Fruit fly (Drosophila melanogaster) whole organism, embryonic: Measurements from ENCODE around the gene Pc.

Experiments used
- Adf1 ChIP-seq: fragments of 200-800 bp; sonication (Bioruptor generic); IDR thresholded peaks from 2 replicates; pipeline ENCODE4 v1.3.6; 2022; ENCODE audit warnings: missing biosample characterization, missing genetic modification characterization
- Awh ChIP-seq: fragments of 200-800 bp; sonication (Bioruptor generic); IDR thresholded peaks from 2 replicates; pipeline ENCODE4, ENCODE4 v1.3.6; 2022; ENCODE audit warnings: missing biosample characterization, missing genetic modification characterization
- CG10431 ChIP-seq: fragments of 200-800 bp; sonication (Bioruptor generic); optimal IDR thresholded peaks from 3 replicates; lab custom pipeline; 2018; ENCODE audit warnings: missing biosample characterization, mild to moderate bottlenecking, missing genetic modification characterization
- CG10565 ChIP-seq: fragments of 200-800 bp; sonication (Bioruptor generic); optimal IDR thresholded peaks from 3 replicates; lab custom pipeline; 2016; ENCODE audit warnings: missing biosample characterization, mild to moderate bottlenecking, missing genetic modification characterization
- CG11398 ChIP-seq: fragments of 200-800 bp; sonication (Bioruptor generic); optimal IDR thresholded peaks from 2 replicates; lab custom pipeline; 2016; ENCODE audit warnings: missing biosample characterization, missing genetic modification characterization
- CG12104 ChIP-seq: fragments of 200-800 bp; sonication (Bioruptor generic); optimal IDR thresholded peaks from 3 replicates; lab custom pipeline; 2016; ENCODE audit warnings: missing biosample characterization, missing genetic modification characterization
- CG12942 ChIP-seq: fragments of 200-800 bp; sonication (Bioruptor generic); optimal IDR thresholded peaks from 3 replicates; lab custom pipeline; 2016; ENCODE audit warnings: missing biosample characterization, missing genetic modification characterization
- CG13296 ChIP-seq: fragments of 200-800 bp; sonication (Bioruptor generic); optimal IDR thresholded peaks from 3 replicates; lab custom pipeline; 2018; ENCODE audit warnings: missing biosample characterization, mild to moderate bottlenecking, missing genetic modification characterization
- CG18262 ChIP-seq: fragments of 200-800 bp; optimal IDR thresholded peaks from 3 replicates; lab custom pipeline; 2019; ENCODE audit warnings: missing biosample characterization, mild to moderate bottlenecking, missing genetic modification characterization, moderate library complexity
- CG2129 ChIP-seq: fragments of 200-800 bp; sonication (Bioruptor generic); IDR thresholded peaks from 2 replicates; pipeline ENCODE4 v1.3.6; 2022; ENCODE audit warnings: missing biosample characterization, missing genetic modification characterization; ENCODE audit not compliant: partially characterized antibody
- CG30403 ChIP-seq: fragments of 200-800 bp; sonication (Bioruptor generic); optimal IDR thresholded peaks from 3 replicates; lab custom pipeline; 2016; ENCODE audit warnings: missing biosample characterization, missing genetic modification characterization
- CG30431 ChIP-seq: fragments of 200-800 bp; sonication (Bioruptor generic); optimal IDR thresholded peaks from 2 replicates; lab custom pipeline; 2017; ENCODE audit warnings: missing biosample characterization, missing genetic modification characterization
- CG3281 ChIP-seq: fragments of 200-800 bp; sonication (Bioruptor generic); optimal IDR thresholded peaks from 3 replicates; lab custom pipeline; 2017; ENCODE audit warnings: missing biosample characterization, mild to moderate bottlenecking, missing genetic modification characterization
- CG3407 ChIP-seq: fragments of 200-800 bp; sonication (Bioruptor generic); optimal IDR thresholded peaks from 2 replicates; lab custom pipeline; 2018; ENCODE audit warnings: missing biosample characterization, mild to moderate bottlenecking, missing genetic modification characterization
- CG3995 ChIP-seq: fragments of 200-800 bp; sonication (Bioruptor generic); optimal IDR thresholded peaks from 3 replicates; lab custom pipeline; 2016; ENCODE audit warnings: missing biosample characterization, missing genetic modification characterization
- CG4282 ChIP-seq: fragments of 200-800 bp; sonication (Bioruptor generic); optimal IDR thresholded peaks from 2 replicates; lab custom pipeline; 2016; ENCODE audit warnings: missing biosample characterization, missing genetic modification characterization
- CG6791 ChIP-seq: fragments of 200-800 bp; sonication (Bioruptor generic); IDR thresholded peaks from 3 replicates; pipeline ENCODE4 v1.3.6; 2022; ENCODE audit warnings: missing biosample characterization, missing genetic modification characterization; ENCODE audit not compliant: partially characterized antibody
- CG6813 ChIP-seq: fragments of 200-800 bp; sonication (Bioruptor generic); optimal IDR thresholded peaks from 2 replicates; lab custom pipeline; 2017; ENCODE audit warnings: missing biosample characterization, missing genetic modification characterization, mild to moderate bottlenecking, moderate library complexity, missing genetic modification reagents
- CG6854 ChIP-seq: fragments of 200-800 bp; sonication (Bioruptor generic); optimal IDR thresholded peaks from 3 replicates; lab custom pipeline; 2017; ENCODE audit warnings: missing biosample characterization, mild to moderate bottlenecking, missing genetic modification characterization
- CG7271 ChIP-seq: fragments of 200-800 bp; sonication (Bioruptor generic); optimal IDR thresholded peaks from 2 replicates; lab custom pipeline; 2018; ENCODE audit warnings: missing biosample characterization, mild to moderate bottlenecking, missing genetic modification characterization, moderate library complexity
- CG7357 ChIP-seq: fragments of 200-800 bp; sonication (Bioruptor generic); IDR thresholded peaks from 3 replicates; pipeline ENCODE4 v1.3.6; 2022; ENCODE audit warnings: missing biosample characterization, missing genetic modification characterization
- CG7372 ChIP-seq: fragments of 200-800 bp; sonication (Bioruptor generic); IDR thresholded peaks from 2 replicates; pipeline ENCODE4 v1.3.6; 2022; ENCODE audit warnings: missing biosample characterization, missing genetic modification characterization
- CG8388 ChIP-seq: fragments of 200-800 bp; sonication (Bioruptor generic); optimal IDR thresholded peaks from 2 replicates; lab custom pipeline; 2019; ENCODE audit warnings: missing biosample characterization, mild to moderate bottlenecking, missing genetic modification characterization, moderate library complexity
- CG8944 ChIP-seq: fragments of 200-800 bp; sonication (Bioruptor generic); optimal IDR thresholded peaks from 3 replicates; lab custom pipeline; 2016; ENCODE audit warnings: missing biosample characterization, missing genetic modification characterization
- CG9437 ChIP-seq: fragments of 200-800 bp; sonication (Bioruptor generic); optimal IDR thresholded peaks from 2 replicates; lab custom pipeline; 2018; ENCODE audit warnings: missing biosample characterization, mild to moderate bottlenecking, missing genetic modification characterization
- CG9817 ChIP-seq: fragments of 200-800 bp; sonication (Bioruptor generic); optimal IDR thresholded peaks from 2 replicates; lab custom pipeline; 2018; ENCODE audit warnings: missing biosample characterization, mild to moderate bottlenecking, missing genetic modification characterization, moderate library complexity
- Deaf1 ChIP-seq: fragments of 200-800 bp; optimal IDR thresholded peaks from 3 replicates; lab custom pipeline; 2019; ENCODE audit warnings: missing biosample characterization, mild to moderate bottlenecking, missing genetic modification characterization, moderate library complexity
- Doc2 ChIP-seq: fragments of 200-800 bp; sonication (Bioruptor generic); IDR thresholded peaks from 2 replicates; pipeline ENCODE4 v1.3.6; 2022; ENCODE audit warnings: missing biosample characterization, missing genetic modification characterization
- Elba2 ChIP-seq: fragments of 200-800 bp; sonication (Bioruptor generic); optimal IDR thresholded peaks from 3 replicates; lab custom pipeline; 2016; ENCODE audit warnings: missing biosample characterization, missing genetic modification characterization
- H2.0 ChIP-seq: fragments of 200-800 bp; sonication (Bioruptor generic); IDR thresholded peaks from 2 replicates; pipeline ENCODE4 v1.3.6; 2022; ENCODE audit warnings: missing biosample characterization, missing genetic modification characterization
- HHEX ChIP-seq: fragments of 200-800 bp; sonication (Bioruptor generic); optimal IDR thresholded peaks from 3 replicates; lab custom pipeline; 2017; ENCODE audit warnings: missing biosample characterization, mild to moderate bottlenecking, missing genetic modification characterization, missing genetic modification reagents
- Hr3 ChIP-seq: fragments of 200-800 bp; sonication (Bioruptor generic); optimal IDR thresholded peaks from 3 replicates; lab custom pipeline; 2016; ENCODE audit warnings: missing biosample characterization, missing genetic modification characterization
- Lpt ChIP-seq: fragments of >200 bp; optimal IDR thresholded peaks from 2 replicates; lab custom pipeline; 2018; ENCODE audit warnings: missing biosample characterization, missing genetic modification characterization
- Mes4 ChIP-seq: fragments of 200-800 bp; sonication (Bioruptor generic); optimal IDR thresholded peaks from 2 replicates; lab custom pipeline; 2016; ENCODE audit warnings: missing biosample characterization, missing genetic modification characterization
- NC2α ChIP-seq: fragments of 200-800 bp; sonication (Bioruptor generic); optimal IDR thresholded peaks from 2 replicates; lab custom pipeline; 2016; ENCODE audit warnings: missing biosample characterization, missing genetic modification characterization
- Nf-YA ChIP-seq: fragments of 200-800 bp; sonication (Bioruptor generic); IDR thresholded peaks from 2 replicates; pipeline ENCODE4 v1.3.6; 2022; ENCODE audit warnings: missing biosample characterization, missing genetic modification characterization
- PHDP ChIP-seq: fragments of 200-800 bp; sonication (Bioruptor generic); optimal IDR thresholded peaks from 3 replicates; lab custom pipeline; 2018; ENCODE audit warnings: missing biosample characterization, mild to moderate bottlenecking, missing genetic modification characterization, moderate library complexity
- ara ChIP-seq: fragments of 200-800 bp; sonication (Bioruptor generic); IDR thresholded peaks from 2 replicates; pipeline ENCODE4 v1.3.6; 2022; ENCODE audit warnings: missing biosample characterization, missing genetic modification characterization
- br ChIP-seq: fragments of >200 bp; optimal IDR thresholded peaks from 2 replicates; lab custom pipeline; 2017
- crc ChIP-seq: fragments of 200-800 bp; sonication (Bioruptor generic); optimal IDR thresholded peaks from 2 replicates; lab custom pipeline; 2016; ENCODE audit warnings: missing biosample characterization, missing genetic modification characterization
- croc ChIP-seq: fragments of 200-800 bp; sonication (Bioruptor generic); conservative IDR thresholded peaks from 3 replicates; pipeline ENCODE4 v1.3.6; 2022; ENCODE audit warnings: missing biosample characterization, missing genetic modification characterization
- fd102C ChIP-seq: fragments of 200-800 bp; sonication (Bioruptor generic); optimal IDR thresholded peaks from 2 replicates; lab custom pipeline; 2018; ENCODE audit warnings: missing biosample characterization, mild to moderate bottlenecking, missing genetic modification characterization, moderate library complexity
- fru ChIP-seq: fragments of >200 bp; optimal IDR thresholded peaks from 2 replicates; lab custom pipeline; 2017
- lab ChIP-seq: fragments of 200-800 bp; sonication (Bioruptor generic); optimal IDR thresholded peaks from 3 replicates; lab custom pipeline; 2017; ENCODE audit warnings: missing biosample characterization, missing genetic modification characterization, mild to moderate bottlenecking, moderate library complexity, missing genetic modification reagents
- mld ChIP-seq: fragments of 200-800 bp; sonication (Bioruptor generic); IDR thresholded peaks from 3 replicates; pipeline ENCODE4 v1.3.6; 2022; ENCODE audit warnings: missing biosample characterization, missing genetic modification characterization; ENCODE audit not compliant: partially characterized antibody
- nmo ChIP-seq: fragments of 200-800 bp; sonication (Bioruptor generic); optimal IDR thresholded peaks from 2 replicates; lab custom pipeline; 2018; ENCODE audit warnings: missing biosample characterization, mild to moderate bottlenecking, missing genetic modification characterization, moderate library complexity
- pfk ChIP-seq: fragments of 200-800 bp; sonication (Bioruptor generic); optimal IDR thresholded peaks from 2 replicates; lab custom pipeline; 2018; ENCODE audit warnings: missing biosample characterization, mild to moderate bottlenecking, missing genetic modification characterization, moderate library complexity
- trh ChIP-seq: fragments of 200-800 bp; sonication (Bioruptor generic); optimal IDR thresholded peaks from 2 replicates; lab custom pipeline; 2016; ENCODE audit warnings: missing biosample characterization, missing genetic modification characterization
- vvl ChIP-seq: fragments of 200-800 bp; sonication (Bioruptor generic); IDR thresholded peaks from 2 replicates; pipeline ENCODE4 v1.3.6; 2022; ENCODE audit warnings: missing biosample characterization, missing genetic modification characterization

The Pc gene

dm6 chr3L:21276296-21277257 lies 41.2 kb downstream of the Pc start (continued):
- TF ChIP-seq CG7372 (GFP tag; lab: Robert Waterston, UW) (0 out of 2 replicates have a peak, but pooled peaks have one; percentile 15), CG6813 (GFP tag; lab: Kevin White, UChicago) (no peak), CG6791 (GFP tag; lab: Robert Waterston, UW) (no peak), CG8388 (GFP tag; lab: Kevin White, UChicago) (peak; percentile 62), mld (no peak), CG12942 (GFP tag; lab: Kevin White, UChicago) (peak; percentile 11), CG4282 (GFP tag; lab: Kevin White, UChicago) (no peak), Nf-YA (GFP tag; lab: Robert Waterston, UW) (no peak), CG10565 (GFP tag; lab: Kevin White, UChicago) (no peak), CG3995 (GFP tag; lab: Kevin White, UChicago) (peak; percentile 86), CG8944 (GFP tag; lab: Kevin White, UChicago) (peak; percentile 61), HHEX (GFP tag; lab: Kevin White, UChicago) (peak; percentile 36), CG10431 (GFP tag; lab: Kevin White, UChicago) (peak; percentile 42), CG13296 (GFP tag; lab: Kevin White, UChicago) (peak; percentile 24), Awh (GFP tag; lab: Robert Waterston, UW) (no peak), trh (GFP tag; lab: Kevin White, UChicago) (no peak), croc (GFP tag; lab: Robert Waterston, UW) (peak; percentile 24; the same call in 1 of the 3 replicates), CG3281 (GFP tag; lab: Kevin White, UChicago) (peak; percentile 59), Hr3 (GFP tag; lab: Kevin White, UChicago) (peak; percentile 47), CG9437 (GFP tag; lab: Kevin White, UChicago) (peak; percentile 73), CG30431 (no peak), lab (GFP tag; lab: Kevin White, UChicago) (peak; percentile 45), CG11398 (peak; percentile 35), br (no peak), PHDP (tag; lab: Kevin White, UChicago) (peak; percentile 56), ara (GFP tag; lab: Robert Waterston, UW) (no peak; the same call in 1 of the 2 replicates), Deaf1 (tag; lab: Kevin White, UChicago) (peak; percentile 18), CG12104 (peak; percentile 75), CG9817 (tag; lab: Kevin White, UChicago) (peak; percentile 30), pfk (GFP tag; lab: Kevin White, UChicago) (no peak), nmo (GFP tag; lab: Kevin White, UChicago) (peak; percentile 82), CG30403 (GFP tag; lab: Kevin White, UChicago) (peak; percentile 76), CG18262 (peak; percentile 87), H2.0 (GFP tag; lab: Robert Waterston, UW) (no peak), CG6854 (GFP tag; lab: Kevin White, UChicago) (no peak), CG7357 (GFP tag; lab: Robert Waterston, UW) (no peak), crc (GFP tag; lab: Kevin White, UChicago) (peak; percentile 67), Mes4 (no peak), CG7271 (tag; lab: Kevin White, UChicago) (no peak), Doc2 (no peak), Adf1 (GFP tag; lab: Robert Waterston, UW) (no peak), Elba2 (GFP tag; lab: Kevin White, UChicago) (no peak), fru (no peak), NC2α (GFP tag; lab: Kevin White, UChicago) (no peak), CG2129 (GFP tag; lab: Robert Waterston, UW) (no peak), fd102C (GFP tag; lab: Kevin White, UChicago) (peak; percentile 38), CG3407 (no peak), vvl (peak; percentile 7; the same call in 1 of the 2 replicates), Lpt (GFP tag; lab: Kevin White, UChicago) (no peak)
